Fruit fly (Drosophila melanogaster): ENCODE results near the gene Mur11Da.

- TF ChIP-seq CG3032 (tag; optimal IDR thresholded peaks at IDR 0.05) (no peak), OdsH (GFP tag; optimal IDR thresholded peaks at IDR 0.05) (no peak), Blimp-1 (GFP tag; optimal IDR thresholded peaks at IDR 0.05) (no peak), CG6808 (GFP tag; optimal IDR thresholded peaks at IDR 0.05) (no peak), CG9139 (GFP tag; optimal IDR thresholded peaks at IDR 0.05) (no peak), CG6163 (GFP tag; IDR thresholded peaks at IDR 0.05) (no peak), lz (GFP tag; optimal IDR thresholded peaks at IDR 0.05) (no peak), Ets21C (GFP tag; optimal IDR thresholded peaks at IDR 0.05) (no peak), ss (GFP tag; optimal IDR thresholded peaks at IDR 0.05) (no peak), Sox15 (GFP tag; optimal IDR thresholded peaks at IDR 0.05) (no peak), CG11902 (GFP tag; optimal IDR thresholded peaks at IDR 0.05) (no peak)
Measured at dm6 chrX:12958920-12959319, 8.8 kb upstream of the Mur11Da start, which contains the start of gene CG32642.

Data from whole organism, prepupa.